Fruit fly (Drosophila melanogaster): ENCODE results near the gene CG9522.

CG9522 gene

DNA sequence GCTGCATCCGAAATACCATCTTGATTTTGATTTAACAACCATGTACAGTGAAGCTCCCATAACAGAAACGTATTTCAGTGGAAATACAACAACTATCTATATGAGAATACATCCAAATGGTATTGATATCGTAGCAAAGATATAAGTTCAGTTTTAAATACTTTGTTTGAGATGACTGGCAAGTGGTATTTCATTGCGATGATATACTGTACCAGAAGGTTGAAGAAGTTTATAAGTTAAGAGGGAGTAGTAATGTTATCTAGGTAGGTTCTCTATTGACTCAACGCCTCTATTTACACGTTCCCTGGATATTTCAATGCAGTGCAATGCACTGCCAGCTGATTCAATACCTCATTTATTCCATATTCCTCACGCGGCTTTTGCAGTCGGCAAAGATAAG, 43.0 kb downstream of the CG9522 start:
- TF ChIP-seq usp (GFP tag; optimal IDR thresholded peaks at IDR 0.05) (no peak), Dll (optimal IDR thresholded peaks at IDR 0.05) (no peak), CG8478 (optimal IDR thresholded peaks at IDR 0.05) (no peak), psq (optimal IDR thresholded peaks at IDR 0.05) (no peak), EcR (GFP tag; optimal IDR thresholded peaks at IDR 0.05) (no peak), pan (optimal IDR thresholded peaks at IDR 0.05) (no peak)

DNA sequence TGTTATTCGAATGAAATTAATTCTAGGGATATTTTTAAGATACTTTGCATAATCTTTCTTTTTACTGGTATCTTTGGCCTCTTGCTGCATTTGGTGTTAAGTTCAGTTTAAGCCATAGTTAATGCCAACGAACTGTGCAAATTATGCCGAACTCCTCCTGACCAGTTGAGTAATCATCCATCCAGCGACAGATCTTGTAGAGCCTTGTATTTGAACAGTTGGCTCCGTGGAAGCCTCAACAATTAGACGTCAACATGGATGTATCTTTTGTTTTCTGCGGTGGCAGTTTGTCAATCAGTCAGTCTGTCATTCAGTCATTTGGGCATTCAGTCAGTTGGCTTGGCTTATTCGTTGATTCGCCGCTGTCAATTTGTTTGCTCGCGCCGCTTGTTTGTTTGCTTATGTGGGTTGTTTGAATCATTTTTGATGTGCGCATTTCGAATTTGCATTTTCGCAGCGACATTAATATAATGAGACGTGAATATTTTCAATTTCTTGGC, 45.9 kb downstream of the CG9522 start:
- no peak for TF ChIP-seq psq (optimal IDR thresholded peaks at IDR 0.05)
- no peak for TF ChIP-seq CG8478 (optimal IDR thresholded peaks at IDR 0.05)

All from whole organism.